Fruit fly (Drosophila melanogaster): ENCODE data around the gene Shab.

Shab gene

DNA sequence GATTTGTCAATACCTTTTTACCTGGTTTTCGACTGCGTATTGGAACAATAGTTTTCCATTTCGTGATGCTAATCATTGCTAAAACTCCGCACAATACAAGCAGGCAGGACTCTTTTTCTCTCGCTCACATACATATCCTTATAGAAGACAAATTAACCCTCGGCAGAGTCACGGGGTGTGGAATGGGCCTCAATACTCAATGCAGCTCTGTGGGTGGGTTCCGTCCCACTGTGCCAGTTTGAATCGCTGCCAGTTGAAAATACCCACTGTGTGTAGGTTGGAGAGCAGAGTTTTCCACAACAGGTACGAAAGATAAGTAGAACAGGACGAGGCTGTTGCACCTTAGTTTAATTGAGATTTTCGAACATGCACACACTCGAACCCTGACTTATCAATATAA, 12.5 kb upstream of the Shab start (continued):
- no peak for TF ChIP-seq salm (tag; optimal IDR thresholded peaks at IDR 0.05)
- no peak for TF ChIP-seq Spps (tag; optimal IDR thresholded peaks at IDR 0.05)
- no peak for TF ChIP-seq Ssrp (tag; optimal IDR thresholded peaks at IDR 0.05)
- TF ChIP-seq pros (GFP tag; optimal IDR thresholded peaks at IDR 0.05): peak; percentile 57
- peak; percentile 90 for TF ChIP-seq CG15479 (GFP tag; optimal IDR thresholded peaks at IDR 0.05)
- no peak for TF ChIP-seq CG8089 (GFP tag; optimal IDR thresholded peaks at IDR 0.05)
- TF ChIP-seq knrl (GFP tag; IDR thresholded peaks at IDR 0.05; ENCODE audit: partially characterized antibody): no peak
- TF ChIP-seq CG30020 (tag; optimal IDR thresholded peaks at IDR 0.05): no peak
- TF ChIP-seq prd (optimal IDR thresholded peaks at IDR 0.05): no peak
- peak; percentile 41; the same call in 2 of the 3 replicates for TF ChIP-seq prd (GFP tag; IDR thresholded peaks at IDR 0.05)
- peak; percentile 58 for TF ChIP-seq Elba2 (GFP tag; optimal IDR thresholded peaks at IDR 0.05)
- peak; percentile 26; the same call in 1 of the 2 replicates for TF ChIP-seq CG10959 (GFP tag; IDR thresholded peaks at IDR 0.05)
- TF ChIP-seq zen (tag; optimal IDR thresholded peaks at IDR 0.05): peak; percentile 85
- TF ChIP-seq CG32772 (GFP tag; IDR thresholded peaks at IDR 0.05): no peak
- TF ChIP-seq tll (GFP tag; optimal IDR thresholded peaks at IDR 0.05): peak in 1 of 2 experiments; percentile 56
- TF ChIP-seq crc (GFP tag; optimal IDR thresholded peaks at IDR 0.05): no peak
- TF ChIP-seq CkIIα-i1 (GFP tag; IDR thresholded peaks at IDR 0.05): no peak
- no peak for TF ChIP-seq zfh1 (GFP tag; IDR thresholded peaks at IDR 0.05)
- TF ChIP-seq gsb (GFP tag; IDR thresholded peaks at IDR 0.05): no peak
- no peak for TF ChIP-seq grau (tag; optimal IDR thresholded peaks at IDR 0.05)
- TF ChIP-seq exex (tag; optimal IDR thresholded peaks at IDR 0.05): no peak
- TF ChIP-seq ftz-f1 (GFP tag; optimal IDR thresholded peaks at IDR 0.05): no peak
- TF ChIP-seq Dp (GFP tag; optimal IDR thresholded peaks at IDR 0.05): no peak
- TF ChIP-seq CG6765 (GFP tag; optimal IDR thresholded peaks at IDR 0.05): no peak
- TF ChIP-seq CG33213 (GFP tag; optimal IDR thresholded peaks at IDR 0.05): no peak
- TF ChIP-seq ash1 (GFP tag; optimal IDR thresholded peaks at IDR 0.05): no peak
- TF ChIP-seq Sox100B (GFP tag; optimal IDR thresholded peaks at IDR 0.05): no peak
- TF ChIP-seq CG17802 (tag; optimal IDR thresholded peaks at IDR 0.05): peak; percentile 93
- peak in 1 of 2 experiments; percentile 25 for TF ChIP-seq insv (GFP tag; optimal IDR thresholded peaks at IDR 0.05)
- no peak for TF ChIP-seq corto (GFP tag; optimal IDR thresholded peaks at IDR 0.05)
- TF ChIP-seq shn (GFP tag; optimal IDR thresholded peaks at IDR 0.05): no peak
- no peak for TF ChIP-seq phol (tag; optimal IDR thresholded peaks at IDR 0.05)
- peak; percentile 98 for TF ChIP-seq CG4707 (GFP tag; optimal IDR thresholded peaks at IDR 0.05)
- TF ChIP-seq da (GFP tag; optimal IDR thresholded peaks at IDR 0.05): no peak
- no peak for TF ChIP-seq CG11456 (GFP tag; IDR thresholded peaks at IDR 0.05)
- TF ChIP-seq Fer2 (tag; optimal IDR thresholded peaks at IDR 0.05): no peak
- no peak for TF ChIP-seq CG17359 (tag; optimal IDR thresholded peaks at IDR 0.05)
- TF ChIP-seq luna (GFP tag; optimal IDR thresholded peaks at IDR 0.05): no peak
- TF ChIP-seq CG14441 (GFP tag; IDR thresholded peaks at IDR 0.05): no peak
- no peak for TF ChIP-seq CG13424 (tag; optimal IDR thresholded peaks at IDR 0.05)
- TF ChIP-seq crp (GFP tag; optimal IDR thresholded peaks at IDR 0.05): no peak
- peak; percentile 13 for TF ChIP-seq twi (tag; optimal IDR thresholded peaks at IDR 0.05)
- TF ChIP-seq usp (GFP tag; optimal IDR thresholded peaks at IDR 0.05): no peak
- TF ChIP-seq CG14014 (GFP tag; IDR thresholded peaks at IDR 0.05): no peak
- no peak for TF ChIP-seq Ada2b (GFP tag; IDR thresholded peaks at IDR 0.05)
- no peak for TF ChIP-seq Med (GFP tag)
- no peak for TF ChIP-seq CG8478 (optimal IDR thresholded peaks at IDR 0.05)
- TF ChIP-seq fd3F (GFP tag; optimal IDR thresholded peaks at IDR 0.05): no peak
- no peak for TF ChIP-seq CG12391 (tag; optimal IDR thresholded peaks at IDR 0.05)
- no peak for TF ChIP-seq klu (GFP tag; IDR thresholded peaks at IDR 0.05)

Measured in whole organism, embryonic.